Worm (Caenorhabditis elegans) whole organism, dauer: ENCODE results near the gene C29F7.1.

Source experiments
- unc-62 ChIP-seq: sonication (generic microtip); optimal IDR thresholded peaks from 2 replicates; lab custom pipeline; 2017; ENCODE audit warnings: missing biosample characterization, missing genetic modification reagents, missing genetic modification characterization

Gene C29F7.1

DNA sequence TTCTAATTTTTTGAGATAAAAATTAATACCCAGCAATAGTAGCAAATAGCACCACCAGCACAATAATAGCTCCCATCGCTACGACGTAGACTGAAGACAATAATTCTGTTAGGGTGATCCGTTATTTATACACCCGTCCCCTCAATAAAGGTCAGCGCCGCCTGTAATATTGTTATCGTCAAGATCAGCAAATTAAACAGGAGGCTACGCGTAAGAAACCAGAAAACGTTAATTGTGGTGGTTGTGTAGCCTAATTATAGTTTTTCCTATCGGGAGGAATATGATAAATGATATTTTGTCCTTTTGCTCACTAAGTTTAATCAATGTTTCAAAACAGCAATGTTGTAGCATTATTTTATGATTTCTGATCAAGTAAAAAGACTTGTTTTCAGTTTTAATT lies at the start of gene C29F7.1, which contains the start of gene cyp-13B1:
Gene C29F7.1 (plus strand): TSS at position 394 of the 400 bp plus-strand sequence.
Gene cyp-13B1 (minus strand): TSS at position 101 of the 400 bp plus-strand sequence.
- no peak for TF ChIP-seq unc-62

DNA sequence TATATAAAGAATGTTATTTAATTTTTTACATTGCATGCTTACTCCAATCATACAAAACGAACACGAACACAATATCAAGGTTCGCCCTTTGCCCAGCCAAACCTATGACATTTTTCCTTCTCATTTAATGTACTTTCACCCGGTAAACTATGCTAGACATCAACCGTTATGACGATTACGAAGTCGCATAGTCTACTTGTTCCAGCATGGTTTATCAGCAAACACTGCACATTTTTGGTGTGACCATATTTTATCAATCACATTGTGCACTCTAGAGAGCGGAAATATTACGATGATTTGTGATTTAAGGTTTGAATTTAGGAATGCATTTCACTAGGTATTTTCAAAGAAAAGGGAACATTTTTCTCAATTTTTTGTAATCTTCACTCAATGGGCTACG lies 49.1 kb upstream of the C29F7.1 start:
- TF ChIP-seq unc-62: no peak

DNA sequence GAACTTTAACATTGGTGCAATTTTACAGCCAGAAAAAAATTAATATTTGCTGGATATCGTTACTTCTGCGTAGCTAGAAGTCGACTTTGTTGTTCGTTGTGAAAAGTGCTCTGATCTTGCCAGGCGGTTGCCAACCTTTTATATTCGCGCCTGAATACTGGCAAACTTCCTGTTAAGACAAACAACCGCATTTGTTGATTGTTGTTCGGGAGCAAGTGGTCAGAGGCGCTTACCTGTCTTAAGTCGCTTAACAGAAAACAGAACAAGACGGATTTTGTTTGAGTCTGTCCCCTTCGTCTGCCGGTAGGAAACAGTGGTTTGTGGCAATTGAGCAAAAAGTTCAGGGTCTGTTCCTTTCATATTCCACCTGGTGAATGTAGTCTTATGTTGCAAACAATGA lies 47.2 kb upstream of the C29F7.1 start, which contains the start of gene C49F8.15:
Gene C49F8.15 (minus strand): TSS at position 101 of the 400 bp plus-strand sequence.
- no peak for TF ChIP-seq unc-62

DNA sequence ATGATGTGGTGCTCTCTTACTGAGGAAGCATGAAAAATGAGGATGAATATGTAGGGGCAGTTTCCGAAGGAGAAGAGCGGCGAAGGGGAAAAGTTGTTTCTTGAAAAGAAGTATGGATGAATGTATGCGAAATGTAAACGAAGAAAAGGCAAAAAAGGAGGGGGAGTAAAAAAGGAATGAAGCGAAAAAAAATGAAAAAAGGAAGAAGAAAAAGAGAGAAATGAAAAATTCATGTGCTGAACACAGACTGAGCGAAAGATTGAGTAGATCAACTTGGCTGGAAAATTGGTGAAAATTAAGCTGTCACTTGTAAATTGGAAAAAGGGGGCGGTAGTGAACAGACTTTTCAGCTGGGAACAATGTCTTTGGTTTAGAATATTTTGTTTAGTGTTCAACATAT lies 44.8 kb upstream of the C29F7.1 start, which contains the start of gene C49F8.1:
Gene C49F8.1 (minus strand): TSS at position 101 of the 400 bp plus-strand sequence.
- no peak for TF ChIP-seq unc-62

ce11 chrX:13366955-13367354 lies 42.8 kb upstream of the C29F7.1 start:
- TF ChIP-seq unc-62: no peak

DNA sequence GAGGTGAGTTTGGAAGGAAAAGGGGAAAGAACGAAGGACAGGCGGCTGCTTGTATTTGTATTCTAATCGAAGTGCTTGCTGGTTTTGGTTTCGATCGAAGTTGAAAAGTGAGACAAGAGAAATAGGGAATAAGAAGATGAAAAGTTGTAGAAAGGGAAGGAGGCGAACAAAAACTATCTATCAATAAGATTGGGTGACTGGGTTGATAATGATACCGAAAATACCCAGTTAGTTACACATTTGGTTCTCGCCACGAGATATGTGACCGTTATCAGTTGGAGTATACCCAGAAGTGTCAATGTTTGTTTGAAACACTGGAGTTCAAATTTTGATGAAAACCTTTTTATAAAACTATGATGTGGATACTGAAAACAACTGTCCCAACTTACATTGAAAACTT lies 41.5 kb upstream of the C29F7.1 start:
- TF ChIP-seq unc-62: no peak

- TF ChIP-seq unc-62: no peak
These were observed 33.6 kb upstream of the C29F7.1 start for ce11 chrX:13376185-13376584.

DNA sequence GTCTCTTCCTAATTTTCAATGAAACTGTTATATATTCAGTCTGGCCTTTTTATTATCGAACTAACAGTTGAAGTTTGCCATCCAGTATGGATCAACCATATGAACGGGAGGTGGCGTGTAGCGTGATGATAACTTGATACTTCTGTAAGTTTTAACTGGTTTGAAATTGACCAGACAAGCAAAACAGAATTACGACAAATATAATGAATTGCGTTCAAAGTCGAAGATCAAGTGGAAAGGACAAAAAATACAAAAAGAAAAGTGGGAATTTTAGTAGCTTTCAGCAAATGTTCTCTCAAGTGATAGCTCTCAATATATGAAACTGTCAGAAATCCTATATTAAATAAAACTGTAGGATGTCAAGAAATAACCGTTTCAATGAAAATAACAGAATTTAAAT lies 32.9 kb upstream of the C29F7.1 start, which contains the start of the genes C49F8.14 and gem-1:
Gene C49F8.14 (minus strand): TSS at position 99 of the 400 bp plus-strand sequence.
Gene gem-1 (minus strand): TSS at position 142 of the 400 bp plus-strand sequence.
- TF ChIP-seq unc-62: no peak

DNA sequence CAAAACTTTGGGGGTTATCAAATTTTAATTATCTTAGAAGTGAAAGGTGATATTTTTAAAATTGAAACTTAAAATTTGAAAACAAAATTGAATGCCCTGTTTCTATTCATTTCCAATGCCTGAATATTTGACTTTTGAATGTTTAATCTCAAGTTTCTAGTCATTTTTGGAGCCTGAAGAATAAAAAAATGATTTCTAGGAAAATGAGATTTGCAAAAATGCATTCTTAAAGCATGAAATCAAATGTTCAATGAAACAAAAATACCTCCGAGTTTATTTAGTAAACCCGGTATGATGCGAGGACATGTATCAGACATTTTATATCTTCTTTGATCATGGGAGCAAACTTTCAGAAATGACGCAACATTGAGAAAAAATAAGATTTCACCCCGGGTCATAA lies 30.7 kb upstream of the C29F7.1 start:
- no peak for TF ChIP-seq unc-62

DNA sequence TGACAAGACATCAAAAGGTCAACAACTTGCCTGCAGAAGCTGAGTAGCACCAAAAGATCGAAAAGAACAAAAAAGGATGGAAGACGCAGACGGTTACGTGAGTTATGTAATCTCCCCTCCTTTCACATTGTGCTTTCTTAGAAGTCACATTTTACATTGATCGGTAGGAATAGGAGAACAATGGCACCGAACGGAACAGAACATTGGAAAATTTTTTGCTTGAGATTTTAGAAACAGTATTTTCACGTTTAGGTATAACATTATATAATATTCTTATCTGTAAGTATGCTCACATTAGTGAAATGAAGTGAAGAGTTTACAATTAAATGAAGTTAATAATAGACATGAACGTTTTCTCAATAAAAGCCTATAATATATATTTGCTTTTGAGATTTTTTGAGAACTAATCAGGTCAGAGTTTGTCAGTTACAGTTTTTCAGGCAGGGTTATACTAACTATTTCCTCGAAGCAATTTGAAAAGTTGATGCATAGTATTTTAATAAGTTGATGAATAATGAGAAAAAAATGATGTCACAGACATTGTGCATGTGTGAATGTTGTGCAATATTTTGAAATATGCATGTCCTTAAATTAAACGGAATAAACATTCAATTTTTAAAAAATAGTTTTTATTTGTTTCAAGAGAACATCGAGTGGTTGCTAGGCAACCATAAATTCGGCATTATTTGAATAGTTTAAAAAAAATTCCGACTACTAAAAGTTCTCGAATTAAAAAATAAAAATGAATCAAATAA lies 28.6 kb upstream of the C29F7.1 start:
- TF ChIP-seq unc-62: no peak

DNA sequence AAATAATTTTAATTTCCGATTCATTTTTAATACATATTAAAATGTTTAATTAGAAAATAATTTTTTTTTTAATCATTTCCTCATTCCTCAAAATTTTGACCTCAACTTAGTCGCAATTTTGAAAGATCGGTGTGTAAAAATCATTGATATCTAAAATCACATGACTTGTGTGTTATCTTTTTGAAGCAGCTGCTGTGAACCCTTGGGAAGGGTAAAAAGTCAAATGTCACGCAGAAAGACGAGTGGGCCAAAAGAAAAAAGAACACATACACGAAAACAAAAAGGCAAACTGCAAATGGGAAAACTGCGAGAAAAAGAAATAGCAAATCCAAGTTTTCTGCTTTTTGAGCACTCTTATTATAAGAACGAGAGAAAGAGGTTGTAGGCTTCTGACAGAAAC lies 26.5 kb upstream of the C29F7.1 start:
- no peak for TF ChIP-seq unc-62

DNA sequence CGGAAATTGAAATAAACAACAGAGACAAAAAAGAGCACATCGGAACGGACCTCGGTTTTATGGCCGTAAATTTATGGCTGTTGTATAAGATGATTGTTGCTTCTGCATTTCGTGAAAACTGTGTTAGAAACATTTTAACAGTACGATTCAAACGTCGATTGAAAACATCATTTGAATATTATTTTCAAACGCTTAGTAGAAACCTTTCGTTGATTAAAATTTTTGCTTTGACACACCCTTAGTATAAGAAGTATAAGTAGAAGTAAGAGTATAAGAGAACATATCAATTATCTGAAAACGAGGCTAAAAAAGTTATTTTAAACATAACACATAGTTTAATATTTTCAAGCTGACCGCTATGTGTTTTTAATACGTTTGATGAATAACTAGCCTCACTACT lies 25.0 kb upstream of the C29F7.1 start:
- TF ChIP-seq unc-62: no peak

DNA sequence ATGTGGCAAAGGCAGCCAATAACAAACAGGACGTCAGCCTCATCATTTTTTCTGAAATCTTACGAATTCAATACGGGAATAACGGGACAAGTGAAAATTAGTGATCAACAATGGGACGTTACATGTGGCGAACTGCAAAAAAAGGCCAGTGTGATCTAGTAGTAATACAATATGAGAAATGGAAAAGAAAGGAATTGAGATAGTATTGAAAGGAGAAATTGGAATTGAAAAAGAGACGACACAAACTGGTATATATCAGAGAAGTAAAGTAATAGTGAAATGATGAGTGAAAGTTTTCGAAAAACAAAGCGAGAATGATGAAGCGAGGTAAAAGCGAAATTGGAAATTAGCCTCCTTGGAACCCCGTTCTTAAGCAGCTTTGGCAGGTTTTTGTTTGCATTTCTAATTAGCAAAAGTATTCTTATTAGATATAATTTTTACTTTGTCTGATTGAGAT lies 22.2 kb upstream of the C29F7.1 start, which contains the start of gene C49F8.3:
Gene C49F8.3 (minus strand): TSS at position 51 of the 457 bp plus-strand sequence.
- no peak for TF ChIP-seq unc-62

- TF ChIP-seq unc-62: no peak
These were observed 20.9 kb upstream of the C29F7.1 start for ce11 chrX:13388829-13389228.

DNA sequence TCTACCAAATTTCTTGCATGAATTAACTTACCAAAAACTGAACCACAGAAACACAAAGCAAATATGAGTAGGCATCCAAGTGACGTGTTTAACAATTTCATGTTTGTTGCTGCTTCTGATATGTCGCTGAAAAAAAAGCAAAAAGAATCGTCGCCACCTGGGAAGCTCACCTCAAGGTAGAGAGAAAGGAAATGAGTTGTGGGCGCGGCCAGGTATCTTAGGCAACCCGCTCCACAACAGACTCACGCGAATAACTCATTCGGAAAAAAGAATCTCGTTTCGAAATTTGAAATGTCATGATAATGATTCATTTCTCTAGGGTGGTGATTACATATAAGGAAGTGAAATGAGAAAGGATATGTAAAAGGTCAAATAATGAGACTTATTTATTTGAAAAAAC lies 14.8 kb upstream of the C29F7.1 start, which contains the start of gene irld-2:
Gene irld-2 (minus strand): TSS at position 101 of the 400 bp plus-strand sequence.
- TF ChIP-seq unc-62: no peak

ce11 chrX:13396550-13397023 lies 13.1 kb upstream of the C29F7.1 start, which contains the start of gene F02C12.3:
Gene F02C12.3 (plus strand): TSS chrX:13396973.
- no peak for TF ChIP-seq unc-62

ce11 chrX:13399221-13399620 lies 10.5 kb upstream of the C29F7.1 start, which contains the start of gene F02C12.2:
Gene F02C12.2 (minus strand): TSS chrX:13399321.
- TF ChIP-seq unc-62: no peak

DNA sequence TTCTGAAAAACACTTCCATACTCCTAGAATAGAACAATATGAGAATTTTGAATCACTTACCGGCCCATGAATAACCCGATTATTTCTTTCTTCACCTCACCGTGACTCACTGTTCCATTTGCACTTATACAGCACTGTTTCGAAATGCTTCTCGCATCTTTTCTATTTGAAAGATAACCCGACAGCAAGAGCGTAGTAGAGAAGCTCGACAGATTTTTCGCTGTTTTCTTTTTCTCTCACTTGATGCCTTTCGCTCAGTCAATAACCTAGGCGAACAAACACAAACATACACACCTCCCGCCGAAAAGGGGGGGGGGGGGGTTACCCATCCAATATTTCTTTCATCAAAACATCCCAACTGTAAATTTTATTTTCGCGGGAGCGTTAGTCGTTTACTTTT lies 8.4 kb upstream of the C29F7.1 start:
- no peak for TF ChIP-seq unc-62
